Fruit fly (Drosophila melanogaster) Kc167 (cell line): ENCODE data around the gene Ac13E.

ENCODE experiments used
- Myc ChIP-seq: fragments of >200 bp; optimal IDR thresholded peaks from 2 replicates; lab custom pipeline; 2017; ENCODE audit warnings: missing external identifiers
- Sin3A ChIP-seq: fragments of >200 bp; optimal IDR thresholded peaks from 2 replicates; lab custom pipeline; 2018; ENCODE audit warnings: missing external identifiers
- h ChIP-seq: fragments of >200 bp; optimal IDR thresholded peaks from 3 replicates; lab custom pipeline; 2018; ENCODE audit warnings: missing external identifiers
- insv ChIP-seq: fragments of >200 bp; optimal IDR thresholded peaks from 3 replicates; lab custom pipeline; 2018; ENCODE audit warnings: missing external identifiers
- psq ChIP-seq: fragments of >200 bp; optimal IDR thresholded peaks from 2 replicates; lab custom pipeline; 2017; ENCODE audit warnings: missing external identifiers
- ttk ChIP-seq: sonication (Bioruptor generic); optimal IDR thresholded peaks from 2 replicates; lab custom pipeline; 2017; ENCODE audit warnings: missing external identifiers

The Ac13E gene

dm6 chrX:15475367-15475789 is 78.7 kb downstream of the Ac13E start, which contains the start of gene mh:
mh (minus strand) TSS chrX:15475400.
- no peak for TF ChIP-seq insv (lab: Kevin White, UChicago)
- no peak for TF ChIP-seq psq (lab: Kevin White, UChicago)
- no peak for TF ChIP-seq h (lab: Kevin White, UChicago)
- TF ChIP-seq Sin3A = no peak

dm6 chrX:15471904-15472303 is 82.2 kb downstream of the Ac13E start, which contains the start of the genes Grip128 and Alg14:
Grip128 (minus strand) TSS chrX:15472119.
Alg14 (plus strand) TSS chrX:15472164.
- TF ChIP-seq insv (lab: Kevin White, UChicago) (no peak), Sin3A (no peak), psq (lab: Kevin White, UChicago) (no peak), Myc (lab: Kevin White, UChicago) (no peak)

- TF ChIP-seq h (lab: Kevin White, UChicago) = no peak
- no peak for TF ChIP-seq insv (lab: Kevin White, UChicago)
- no peak for TF ChIP-seq ttk (lab: Kevin White, UChicago)
- TF ChIP-seq Sin3A = no peak
- TF ChIP-seq psq (lab: Kevin White, UChicago) = no peak
- TF ChIP-seq Myc (lab: Kevin White, UChicago) = no peak
Measured at dm6 chrX:15467402-15467941, 86.6 kb downstream of the Ac13E start, which contains the start of the genes CG15642 and CG15641. CG15642 (minus strand) TSS chrX:15467757. CG15641 (plus strand) TSS chrX:15467891.

- no peak for TF ChIP-seq h (lab: Kevin White, UChicago)
- no peak for TF ChIP-seq Sin3A
- TF ChIP-seq ttk (lab: Kevin White, UChicago) = no peak
- no peak for TF ChIP-seq Myc (lab: Kevin White, UChicago)
- no peak for TF ChIP-seq insv (lab: Kevin White, UChicago)
- no peak for TF ChIP-seq psq (lab: Kevin White, UChicago)
Measured at dm6 chrX:15465410-15465809, 88.7 kb downstream of the Ac13E start.

dm6 chrX:15464531-15464930 is 89.5 kb downstream of the Ac13E start:
- TF ChIP-seq Myc (lab: Kevin White, UChicago) (no peak), h (lab: Kevin White, UChicago) (no peak), Sin3A (no peak), ttk (lab: Kevin White, UChicago) (no peak), psq (lab: Kevin White, UChicago) (no peak), insv (lab: Kevin White, UChicago) (no peak)

- TF ChIP-seq insv (lab: Kevin White, UChicago) = peak; percentile 87
- no peak for TF ChIP-seq psq (lab: Kevin White, UChicago)
- TF ChIP-seq h (lab: Kevin White, UChicago) = no peak
Measured at dm6 chrX:15462436-15462857, 91.6 kb downstream of the Ac13E start, which contains the start of the genes shtd, CG6294 and CG6299. shtd (minus strand) TSS chrX:15462441. CG6294 (plus strand) TSS chrX:15462722. CG6299 (plus strand) TSS chrX:15462722.
